Worm (Caenorhabditis elegans) whole organism, L3 larva: ENCODE results near the gene pals-22.

Source experiments
- nhr-28 ChIP-seq: fragments of 150-350 bp; optimal IDR thresholded peaks from 2 replicates; lab custom pipeline; 2014; ENCODE audit warnings: missing biosample characterization, missing genetic modification characterization
- unc-39 ChIP-seq: sonication (generic microtip); optimal IDR thresholded peaks from 4 replicates; lab custom pipeline; 2017; ENCODE audit warnings: missing biosample characterization, missing genetic modification characterization

- no peak for TF ChIP-seq unc-39 (tag; lab: Kevin White, UChicago)
- no peak for TF ChIP-seq nhr-28
Observed at ce11 chrIII:156645-157044, 24.4 kb downstream of the pals-22 start, which contains the start of the genes zig-13 and ver-1.
